Fruit fly (Drosophila melanogaster) whole organism, embryonic: ENCODE data around the gene Spn38F.

Source experiments
- Abd-B ChIP-seq: fragments of 200-800 bp; sonication (Bioruptor generic); optimal IDR thresholded peaks from 2 replicates; lab custom pipeline; 2018; ENCODE audit warnings: missing biosample characterization, mild to moderate bottlenecking, missing genetic modification characterization, moderate library complexity
- B-H1 ChIP-seq: fragments of 200-800 bp; sonication (Bioruptor generic); IDR thresholded peaks from 3 replicates; pipeline ENCODE4 v1.3.6; 2022; ENCODE audit warnings: missing biosample characterization, missing genetic modification characterization
- Blimp-1 ChIP-seq: fragments of 200-800 bp; sonication (Bioruptor generic); optimal IDR thresholded peaks from 3 replicates; lab custom pipeline; 2018; ENCODE audit warnings: missing biosample characterization, missing genetic modification characterization, mild to moderate bottlenecking, moderate library complexity, missing genetic modification reagents
- BtbVII ChIP-seq: fragments of 200-800 bp; sonication (Bioruptor generic); optimal IDR thresholded peaks from 3 replicates; lab custom pipeline; 2017; ENCODE audit warnings: missing biosample characterization, mild to moderate bottlenecking, missing genetic modification characterization
- CG10147 ChIP-seq: fragments of 200-800 bp; sonication (Bioruptor generic); optimal IDR thresholded peaks from 2 replicates; lab custom pipeline; 2019; ENCODE audit warnings: missing biosample characterization, mild to moderate bottlenecking, missing genetic modification characterization, moderate library complexity
- CG10654 ChIP-seq: fragments of 200-800 bp; sonication (Bioruptor generic); optimal IDR thresholded peaks from 2 replicates; lab custom pipeline; 2016; ENCODE audit warnings: missing biosample characterization, missing genetic modification characterization
- CG11398 ChIP-seq: fragments of 200-800 bp; sonication (Bioruptor generic); optimal IDR thresholded peaks from 2 replicates; lab custom pipeline; 2016; ENCODE audit warnings: missing biosample characterization, missing genetic modification characterization
- CG11695 ChIP-seq: fragments of 200-800 bp; sonication (Bioruptor generic); IDR thresholded peaks from 3 replicates; pipeline ENCODE4 v1.3.6; 2022; ENCODE audit warnings: missing biosample characterization, missing genetic modification characterization
- CG1233 ChIP-seq: fragments of 200-800 bp; sonication (Bioruptor generic); optimal IDR thresholded peaks from 4 replicates; lab custom pipeline; 2018; ENCODE audit warnings: missing biosample characterization, mild to moderate bottlenecking, missing genetic modification characterization
- CG1602 ChIP-seq: fragments of 200-800 bp; sonication (Bioruptor generic); optimal IDR thresholded peaks from 3 replicates; lab custom pipeline; 2016; ENCODE audit warnings: missing biosample characterization, missing genetic modification characterization
- CG16863 ChIP-seq: fragments of 200-800 bp; sonication (Bioruptor generic); optimal IDR thresholded peaks from 3 replicates; lab custom pipeline; 2016; ENCODE audit warnings: missing biosample characterization, missing genetic modification characterization
- CG17359 ChIP-seq: fragments of 200-800 bp; sonication (Bioruptor generic); optimal IDR thresholded peaks from 3 replicates; lab custom pipeline; 2018; ENCODE audit warnings: missing biosample characterization, mild to moderate bottlenecking, missing genetic modification characterization, moderate library complexity
- CG17361 ChIP-seq: fragments of 200-800 bp; sonication (Bioruptor generic); IDR thresholded peaks from 3 replicates; pipeline ENCODE4 v1.3.6; 2022; ENCODE audit warnings: missing biosample characterization, missing genetic modification characterization
- CG1832 ChIP-seq: fragments of 200-800 bp; sonication (Bioruptor generic); optimal IDR thresholded peaks from 2 replicates; lab custom pipeline; 2017; ENCODE audit warnings: missing biosample characterization, mild to moderate bottlenecking, missing genetic modification characterization, inconsistent platforms
- CG18599 ChIP-seq: fragments of 200-800 bp; sonication (Bioruptor generic); optimal IDR thresholded peaks from 3 replicates; lab custom pipeline; 2017; ENCODE audit warnings: missing biosample characterization, missing genetic modification characterization, mild to moderate bottlenecking, moderate library complexity, missing genetic modification reagents
- CG31365 ChIP-seq: fragments of 200-800 bp; sonication (Bioruptor generic); optimal IDR thresholded peaks from 2 replicates; lab custom pipeline; 2018; ENCODE audit warnings: missing biosample characterization, mild to moderate bottlenecking, missing genetic modification characterization
- CG31441 ChIP-seq: fragments of 200-800 bp; sonication (Bioruptor generic); IDR thresholded peaks from 2 replicates; pipeline ENCODE4 v1.3.6; 2022; ENCODE audit warnings: missing biosample characterization, missing genetic modification characterization
- CG4820 ChIP-seq: fragments of 200-800 bp; sonication (Bioruptor generic); optimal IDR thresholded peaks from 3 replicates; lab custom pipeline; 2016; ENCODE audit warnings: missing biosample characterization, missing genetic modification characterization
- CG6175 ChIP-seq: fragments of 200-800 bp; sonication (Bioruptor generic); IDR thresholded peaks from 3 replicates; pipeline ENCODE4 v1.3.6; 2022; ENCODE audit warnings: missing biosample characterization, missing genetic modification characterization
- CG6689 ChIP-seq: fragments of 200-800 bp; sonication (Bioruptor generic); IDR thresholded peaks from 2 replicates; pipeline ENCODE4 v1.3.6; 2022; ENCODE audit warnings: missing biosample characterization, missing genetic modification characterization
- CG7556 ChIP-seq: fragments of 200-800 bp; sonication (Bioruptor generic); optimal IDR thresholded peaks from 2 replicates; lab custom pipeline; 2017; ENCODE audit warnings: missing biosample characterization, mild to moderate bottlenecking, missing genetic modification characterization
- CG8944 ChIP-seq: fragments of 200-800 bp; sonication (Bioruptor generic); optimal IDR thresholded peaks from 3 replicates; lab custom pipeline; 2016; ENCODE audit warnings: missing biosample characterization, missing genetic modification characterization
- CG9437 ChIP-seq: fragments of 200-800 bp; sonication (Bioruptor generic); optimal IDR thresholded peaks from 2 replicates; lab custom pipeline; 2018; ENCODE audit warnings: missing biosample characterization, mild to moderate bottlenecking, missing genetic modification characterization
- CG9876 ChIP-seq: fragments of 200-800 bp; sonication (Bioruptor generic); optimal IDR thresholded peaks from 2 replicates; lab custom pipeline; 2016; ENCODE audit warnings: missing biosample characterization, missing genetic modification characterization
- CTCF ChIP-seq: fragments of 200-800 bp; sonication (Bioruptor generic); optimal IDR thresholded peaks from 2 replicates; lab custom pipeline; 2017; ENCODE audit warnings: missing biosample characterization, mild to moderate bottlenecking, missing genetic modification characterization, moderate library complexity
- Chrac-16 ChIP-seq: fragments of 200-800 bp; sonication (Bioruptor generic); optimal IDR thresholded peaks from 3 replicates; lab custom pipeline; 2016; ENCODE audit warnings: missing biosample characterization, missing genetic modification characterization
- CkIIα-i1 ChIP-seq: fragments of 200-800 bp; sonication (Bioruptor generic); IDR thresholded peaks from 2 replicates; pipeline ENCODE4 v1.3.6; 2022; ENCODE audit warnings: missing biosample characterization, missing genetic modification characterization
- D ChIP-seq, 2 experiments: fragments of 200-800 bp in 1 of 2; fragments of >200 bp in 1 of 2; sonication (Bioruptor generic) in 1 of 2; optimal IDR thresholded peaks; 2 replicates in 1 of 2; 3 replicates in 1 of 2; lab custom pipeline; 2017; ENCODE audit warnings: mild to moderate bottlenecking in 1 of 2, missing biosample characterization in 1 of 2, missing genetic modification characterization in 1 of 2, missing genetic modification reagents in 1 of 2
- Deaf1 ChIP-seq: fragments of 200-800 bp; optimal IDR thresholded peaks from 3 replicates; lab custom pipeline; 2019; ENCODE audit warnings: missing biosample characterization, mild to moderate bottlenecking, missing genetic modification characterization, moderate library complexity
- Dip3 ChIP-seq: fragments of 200-800 bp; sonication (Bioruptor generic); optimal IDR thresholded peaks from 3 replicates; lab custom pipeline; 2016; ENCODE audit warnings: missing biosample characterization, missing genetic modification characterization
- Fer2 ChIP-seq: fragments of 200-800 bp; sonication (Bioruptor generic); optimal IDR thresholded peaks from 2 replicates; lab custom pipeline; 2018; ENCODE audit warnings: missing biosample characterization, mild to moderate bottlenecking, missing genetic modification characterization, moderate library complexity
- HLH3B ChIP-seq: fragments of 200-800 bp; sonication (Bioruptor generic); IDR thresholded peaks from 2 replicates; pipeline ENCODE4 v1.3.6; 2022; ENCODE audit warnings: missing biosample characterization, missing genetic modification characterization
- HLHmδ ChIP-seq: fragments of 200-800 bp; sonication (Bioruptor generic); optimal IDR thresholded peaks from 2 replicates; lab custom pipeline; 2018; ENCODE audit warnings: missing biosample characterization, mild to moderate bottlenecking, missing genetic modification characterization, moderate library complexity
- Lhr ChIP-seq: fragments of 200-800 bp; sonication (Bioruptor generic); optimal IDR thresholded peaks from 3 replicates; lab custom pipeline; 2017; ENCODE audit warnings: mild to moderate bottlenecking, missing biosample characterization, missing genetic modification reagents, missing genetic modification characterization
- Lim3 ChIP-seq: fragments of 200-800 bp; sonication (Bioruptor generic); IDR thresholded peaks from 2 replicates; pipeline ENCODE4 v1.3.6; 2022; ENCODE audit warnings: missing biosample characterization, missing genetic modification characterization
- Optix ChIP-seq: fragments of 200-800 bp; sonication (Bioruptor generic); IDR thresholded peaks from 3 replicates; pipeline ENCODE4 v1.3.6; 2022; ENCODE audit warnings: missing biosample characterization, missing genetic modification characterization
- Poxn ChIP-seq: fragments of 200-800 bp; sonication (Bioruptor generic); IDR thresholded peaks from 2 replicates; pipeline ENCODE4 v1.3.6; 2022; ENCODE audit warnings: missing biosample characterization, missing genetic modification characterization
- Sin3A ChIP-seq: fragments of >200 bp; optimal IDR thresholded peaks from 2 replicates; lab custom pipeline; 2018
- danr ChIP-seq: fragments of 200-800 bp; sonication (Bioruptor generic); IDR thresholded peaks from 2 replicates; pipeline ENCODE4 v1.3.6; 2022; ENCODE audit warnings: missing biosample characterization, missing genetic modification characterization
- gcm ChIP-seq: fragments of 200-800 bp; sonication (Bioruptor generic); optimal IDR thresholded peaks from 2 replicates; lab custom pipeline; 2019; ENCODE audit warnings: missing biosample characterization, mild to moderate bottlenecking, missing genetic modification characterization, moderate library complexity
- jumu ChIP-seq: fragments of 200-800 bp; sonication (Bioruptor generic); optimal IDR thresholded peaks from 3 replicates; lab custom pipeline; 2016; ENCODE audit warnings: missing biosample characterization, missing genetic modification characterization
- klu ChIP-seq: fragments of 200-800 bp; sonication (Bioruptor generic); IDR thresholded peaks from 2 replicates; pipeline ENCODE4 v1.3.6; 2022; ENCODE audit warnings: missing biosample characterization, missing genetic modification characterization
- lilli ChIP-seq: fragments of 200-800 bp; sonication (Bioruptor generic); optimal IDR thresholded peaks from 3 replicates; lab custom pipeline; 2016; ENCODE audit warnings: missing biosample characterization, missing genetic modification characterization
- lola ChIP-seq, 3 experiments: fragments of >200 bp in 2 of 3; fragments of 200-800 bp in 1 of 3; sonication (Bioruptor generic) in 1 of 3; optimal IDR thresholded peaks; 2 replicates each; lab custom pipeline; 2017 to 2019; ENCODE audit warnings: missing biosample characterization in 3 of 3, missing genetic modification characterization in 3 of 3, mild to moderate bottlenecking in 1 of 3, moderate library complexity in 1 of 3
- odd ChIP-seq: fragments of 200-800 bp; sonication (Bioruptor generic); optimal IDR thresholded peaks from 2 replicates; lab custom pipeline; 2017; ENCODE audit warnings: missing biosample characterization, mild to moderate bottlenecking, missing genetic modification characterization
- phol ChIP-seq: fragments of 200-800 bp; sonication (Bioruptor generic); optimal IDR thresholded peaks from 3 replicates; lab custom pipeline; 2018; ENCODE audit warnings: missing biosample characterization, mild to moderate bottlenecking, missing genetic modification characterization, moderate library complexity
- prd ChIP-seq, 3 experiments: fragments of >200 bp in 2 of 3; fragments of 200-800 bp in 1 of 3; sonication (Bioruptor generic) in 1 of 3; optimal IDR thresholded peaks in 2 of 3; IDR thresholded peaks in 1 of 3; 2 replicates in 2 of 3; 3 replicates in 1 of 3; pipeline versions ENCODE4 v1.3.6 to Lab custom; 2017 to 2022; ENCODE audit warnings: missing biosample characterization in 1 of 3, missing genetic modification characterization in 1 of 3
- salm ChIP-seq: fragments of 200-800 bp; sonication (Bioruptor generic); optimal IDR thresholded peaks from 2 replicates; lab custom pipeline; 2018; ENCODE audit warnings: missing biosample characterization, mild to moderate bottlenecking, missing genetic modification characterization
- toy ChIP-seq: fragments of 200-800 bp; sonication (Bioruptor generic); IDR thresholded peaks from 2 replicates; pipeline ENCODE4 v1.3.6; 2022; ENCODE audit warnings: missing biosample characterization, missing genetic modification characterization
- yki ChIP-seq: fragments of >200 bp; optimal IDR thresholded peaks from 3 replicates; lab custom pipeline; 2018
- zf30C ChIP-seq: fragments of 200-800 bp; sonication (Bioruptor generic); optimal IDR thresholded peaks from 3 replicates; lab custom pipeline; 2018; ENCODE audit warnings: missing biosample characterization, mild to moderate bottlenecking, missing genetic modification characterization

The Spn38F gene

DNA sequence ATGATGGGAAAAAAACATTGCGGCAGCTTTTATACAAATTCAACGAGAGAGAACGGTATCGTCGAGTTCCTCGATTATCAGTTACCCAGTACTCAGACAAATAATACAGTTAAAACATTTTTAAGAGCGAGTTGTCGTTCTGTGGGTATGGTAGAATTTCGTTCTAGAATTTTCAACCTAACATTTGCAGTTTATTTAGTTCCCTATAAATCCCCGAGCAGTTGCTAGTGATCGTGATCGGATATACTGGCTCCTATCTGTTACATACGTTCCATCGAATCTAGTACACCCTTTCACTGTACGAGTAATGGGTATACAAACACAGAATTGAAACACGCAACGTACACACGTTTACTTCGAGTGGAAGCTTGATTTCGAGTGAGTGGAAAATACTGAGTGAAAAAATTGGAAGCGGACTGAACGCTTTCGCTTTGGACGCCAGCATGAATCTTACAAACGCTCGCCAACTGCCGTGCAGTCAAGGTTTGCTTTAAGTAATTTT, 27.0 kb upstream of the Spn38F start, which contains the start of gene CG9338 (continued):
- TF ChIP-seq CG10147 (peak; percentile 72), CTCF (GFP tag; lab: Kevin White, UChicago) (peak; percentile 54), toy (GFP tag; lab: Robert Waterston, UW) (peak; percentile 82), CG1602 (GFP tag; lab: Kevin White, UChicago) (peak; percentile 64), CG1233 (GFP tag; lab: Kevin White, UChicago) (peak; percentile 93), Dip3 (GFP tag; lab: Kevin White, UChicago) (peak; percentile 74), Lim3 (GFP tag; lab: Robert Waterston, UW) (no peak), danr (peak; percentile 85; the same call in 1 of the 2 replicates), D (optimal IDR thresholded peaks at IDR 0.05; lab: Kevin White, UChicago) (no peak), D (GFP tag; optimal IDR thresholded peaks at IDR 0.05; lab: Kevin White, UChicago) (peak; percentile 86), Fer2 (peak; percentile 82), gcm (peak; percentile 75), Deaf1 (tag; lab: Kevin White, UChicago) (peak; percentile 66), prd (optimal IDR thresholded peaks at IDR 0.05; lab: Kevin White, UChicago) (no peak), prd (GFP tag; IDR thresholded peaks at IDR 0.05; lab: Robert Waterston, UW) (peak; percentile 94), CG11695 (GFP tag; lab: Robert Waterston, UW) (peak; percentile 95), Optix (GFP tag; lab: Robert Waterston, UW) (peak; percentile 77), CkIIα-i1 (GFP tag; lab: Robert Waterston, UW) (no peak), CG31365 (peak; percentile 87), Abd-B (GFP tag; lab: Kevin White, UChicago) (peak; percentile 67), CG6175 (GFP tag; lab: Robert Waterston, UW) (peak; percentile 80), Chrac-16 (GFP tag; lab: Kevin White, UChicago) (peak; percentile 64), Blimp-1 (peak; percentile 93), CG6689 (peak; percentile 95), CG31441 (GFP tag; lab: Robert Waterston, UW) (peak; percentile 97), CG16863 (GFP tag; lab: Kevin White, UChicago) (peak; percentile 77), CG4820 (GFP tag; lab: Kevin White, UChicago) (peak; percentile 69), Sin3A (lab: Kevin White, UChicago) (no peak), zf30C (GFP tag; lab: Kevin White, UChicago) (no peak), B-H1 (GFP tag; lab: Robert Waterston, UW) (peak; percentile 91), CG7556 (GFP tag; lab: Kevin White, UChicago) (peak; percentile 86), lilli (peak; percentile 87), Poxn (GFP tag; lab: Robert Waterston, UW) (no peak), CG1832 (GFP tag; lab: Kevin White, UChicago) (no peak), HLHmδ (GFP tag; lab: Kevin White, UChicago) (no peak), CG17359 (peak; percentile 95), CG17361 (GFP tag; lab: Robert Waterston, UW) (peak; percentile 97), CG10654 (peak; percentile 88), CG11398 (GFP tag; lab: Kevin White, UChicago) (peak; percentile 83), CG9876 (GFP tag; lab: Kevin White, UChicago) (peak; percentile 46), salm (tag; lab: Kevin White, UChicago) (peak; percentile 72), BtbVII (GFP tag; lab: Kevin White, UChicago) (peak; percentile 92), klu (GFP tag; lab: Robert Waterston, UW) (no peak; the same call in 1 of the 2 replicates), yki (lab: Kevin White, UChicago) (no peak), CG9437 (GFP tag; lab: Kevin White, UChicago) (peak; percentile 58), CG18599 (GFP tag; lab: Kevin White, UChicago) (peak; percentile 96), HLH3B (GFP tag; lab: Robert Waterston, UW) (peak; percentile 75; the same call in 1 of the 2 replicates), odd (peak; percentile 83), phol (peak; percentile 94), jumu (GFP tag; lab: Kevin White, UChicago) (peak; percentile 73), CG8944 (GFP tag; lab: Kevin White, UChicago) (peak; percentile 75), Lhr (GFP tag; lab: Kevin White, UChicago) (peak; percentile 13), lola (GFP tag; optimal IDR thresholded peaks at IDR 0.05; lab: Kevin White, UChicago) (peak in 1 of 3 experiments; percentile 57)
